Worm (Caenorhabditis elegans) whole organism, mixed stage, embryonic: ENCODE measurements around the gene smu-2.

Source experiments
- M03D4.4 ChIP-seq: sonication (generic microtip); optimal IDR thresholded peaks from 2 replicates; lab custom pipeline; 2017; ENCODE audit warnings: mild to moderate bottlenecking, missing genetic modification characterization, missing compliant biosample characterization
- bed-3 ChIP-seq: fragments of 200-800 bp; sonication (Bioruptor generic); optimal IDR thresholded peaks from 3 replicates; lab custom pipeline; 2018; ENCODE audit warnings: mild to moderate bottlenecking, missing genetic modification characterization, moderate library complexity, missing compliant biosample characterization
- ceh-39 ChIP-seq: fragments of 150-350 bp; optimal IDR thresholded peaks from 2 replicates; lab custom pipeline; 2014; ENCODE audit warnings: missing biosample characterization, missing genetic modification characterization
- ceh-43 ChIP-seq: fragments of 200-800 bp; sonication (Bioruptor generic); optimal IDR thresholded peaks from 2 replicates; lab custom pipeline; 2018; ENCODE audit warnings: mild to moderate bottlenecking, missing genetic modification characterization, moderate library complexity, missing compliant biosample characterization
- ces-1 ChIP-seq: fragments of 150-350 bp; optimal IDR thresholded peaks from 2 replicates; lab custom pipeline; 2014; ENCODE audit warnings: missing biosample characterization, missing genetic modification reagents, missing genetic modification characterization
- cnd-1 ChIP-seq: fragments of 200-800 bp; sonication (Bioruptor generic); optimal IDR thresholded peaks from 2 replicates; lab custom pipeline; 2018; ENCODE audit warnings: mild to moderate bottlenecking, missing genetic modification characterization, missing compliant biosample characterization
- drap-1 ChIP-seq: fragments of 200-800 bp; sonication (Bioruptor generic); optimal IDR thresholded peaks from 3 replicates; lab custom pipeline; 2018; ENCODE audit warnings: mild to moderate bottlenecking, missing genetic modification characterization, missing compliant biosample characterization
- elt-3 ChIP-seq: fragments of 150-350 bp; optimal IDR thresholded peaks from 2 replicates; lab custom pipeline; 2014; ENCODE audit warnings: missing biosample characterization, missing genetic modification characterization
- flh-1 ChIP-seq: fragments of 200-800 bp; sonication (Bioruptor generic); optimal IDR thresholded peaks from 2 replicates; lab custom pipeline; 2018; ENCODE audit warnings: mild to moderate bottlenecking, missing genetic modification characterization, moderate library complexity, missing compliant biosample characterization
- ham-2 ChIP-seq: fragments of 200-800 bp; sonication (Bioruptor generic); optimal IDR thresholded peaks from 2 replicates; lab custom pipeline; 2018; ENCODE audit warnings: mild to moderate bottlenecking, missing genetic modification characterization, missing compliant biosample characterization
- hlh-1 ChIP-seq: fragments of 150-350 bp; optimal IDR thresholded peaks from 2 replicates; lab custom pipeline; 2014; ENCODE audit warnings: missing biosample characterization, missing genetic modification reagents, missing genetic modification characterization
- lin-13 ChIP-seq: fragments of 150-350 bp; optimal IDR thresholded peaks from 2 replicates; lab custom pipeline; 2014; ENCODE audit warnings: missing biosample characterization, missing genetic modification characterization
- lin-32 ChIP-seq: fragments of 200-800 bp; sonication (Bioruptor generic); optimal IDR thresholded peaks from 2 replicates; lab custom pipeline; 2018; ENCODE audit warnings: mild to moderate bottlenecking, missing genetic modification characterization, missing compliant biosample characterization
- lsy-2 ChIP-seq: fragments of 150-350 bp; optimal IDR thresholded peaks from 2 replicates; lab custom pipeline; 2014; ENCODE audit warnings: missing biosample characterization, missing genetic modification characterization
- mab-5 ChIP-seq: fragments of 150-350 bp; optimal IDR thresholded peaks from 2 replicates; lab custom pipeline; 2014; ENCODE audit warnings: missing biosample characterization, missing genetic modification characterization
- mep-1 ChIP-seq: fragments of 150-350 bp; optimal IDR thresholded peaks from 2 replicates; lab custom pipeline; 2017; ENCODE audit warnings: missing biosample characterization, missing genetic modification reagents, missing genetic modification characterization, inconsistent platforms
- mls-2 ChIP-seq: sonication (generic microtip); optimal IDR thresholded peaks from 2 replicates; lab custom pipeline; 2016; ENCODE audit warnings: mild to moderate bottlenecking, missing genetic modification characterization, moderate library complexity, missing compliant biosample characterization
- nhr-12 ChIP-seq: fragments of 150-350 bp; optimal IDR thresholded peaks from 2 replicates; lab custom pipeline; 2014; ENCODE audit warnings: missing biosample characterization, missing genetic modification characterization
- nhr-2 ChIP-seq: fragments of 150-350 bp; optimal IDR thresholded peaks from 2 replicates; lab custom pipeline; 2014; ENCODE audit warnings: missing biosample characterization, missing genetic modification characterization
- nhr-237 ChIP-seq: fragments of 150-350 bp; optimal IDR thresholded peaks from 2 replicates; lab custom pipeline; 2014; ENCODE audit warnings: missing biosample characterization, missing genetic modification characterization
- nhr-28 ChIP-seq: fragments of 150-350 bp; optimal IDR thresholded peaks from 2 replicates; lab custom pipeline; 2014; ENCODE audit warnings: missing biosample characterization, missing genetic modification characterization
- nhr-76 ChIP-seq: sonication (generic microtip); optimal IDR thresholded peaks from 2 replicates; lab custom pipeline; 2017; ENCODE audit warnings: missing biosample characterization, missing genetic modification characterization
- pha-4 ChIP-seq: fragments of 150-350 bp; optimal IDR thresholded peaks from 2 replicates; lab custom pipeline; 2018; ENCODE audit warnings: missing biosample characterization, missing genetic modification reagents, missing genetic modification characterization
- sem-2 ChIP-seq: fragments of 200-800 bp; sonication (Bioruptor generic); optimal IDR thresholded peaks from 2 replicates; lab custom pipeline; 2018; ENCODE audit warnings: mild to moderate bottlenecking, missing genetic modification characterization, missing compliant biosample characterization
- snpc-4 ChIP-seq: fragments of 150-350 bp; optimal IDR thresholded peaks from 2 replicates; lab custom pipeline; 2014; ENCODE audit warnings: missing biosample characterization, missing genetic modification characterization
- tbx-8 ChIP-seq: fragments of 200-800 bp; sonication (Bioruptor generic); optimal IDR thresholded peaks from 2 replicates; lab custom pipeline; 2018; ENCODE audit warnings: mild to moderate bottlenecking, missing genetic modification characterization, moderate library complexity, missing compliant biosample characterization
- unc-120 ChIP-seq: sonication (generic microtip); optimal IDR thresholded peaks from 2 replicates; lab custom pipeline; 2017; ENCODE audit warnings: missing genetic modification characterization, missing compliant biosample characterization; ENCODE audit not compliant: poor library complexity, severe bottlenecking
- unc-39 ChIP-seq: fragments of 150-350 bp; optimal IDR thresholded peaks from 2 replicates; lab custom pipeline; 2014; ENCODE audit warnings: missing biosample characterization, missing genetic modification characterization
- unc-62 ChIP-seq: fragments of 150-350 bp; optimal IDR thresholded peaks from 2 replicates; lab custom pipeline; 2014; ENCODE audit warnings: missing biosample characterization, missing genetic modification reagents, missing genetic modification characterization

smu-2 gene

ce11 chrII:3523547-3523946, 41.3 kb downstream of the smu-2 start:
- TF ChIP-seq lsy-2 = peak; percentile 93
- TF ChIP-seq mep-1 (tag; lab: Kevin White, UChicago) = peak; percentile 70
- TF ChIP-seq nhr-237 = peak; percentile 64
- peak; percentile 21 for TF ChIP-seq ces-1 (GFP tag; lab: Kevin White, UChicago)
- TF ChIP-seq ham-2 (GFP tag; lab: Kevin White, UChicago) = peak; percentile 20

- TF ChIP-seq bed-3 (GFP tag; lab: Kevin White, UChicago) = no peak
- no peak for TF ChIP-seq unc-39 (tag; lab: Kevin White, UChicago)
- TF ChIP-seq mep-1 (tag; lab: Kevin White, UChicago) = no peak
- TF ChIP-seq lsy-2 = no peak
- TF ChIP-seq nhr-2 (tag; lab: Kevin White, UChicago) = no peak
- TF ChIP-seq flh-1 (GFP tag; lab: Kevin White, UChicago) = no peak
- no peak for TF ChIP-seq M03D4.4 (tag; lab: Kevin White, UChicago)
- TF ChIP-seq ceh-39 (tag; lab: Kevin White, UChicago) = no peak
- TF ChIP-seq pha-4 = no peak
These were observed 41.9 kb downstream of the smu-2 start, which contains the start of gene col-72 for ce11 chrII:3524097-3524496. Gene col-72 (minus strand): TSS chrII:3524197.

ce11 chrII:3527460-3527859, 45.3 kb downstream of the smu-2 start:
- TF ChIP-seq unc-120 (tag; lab: Kevin White, UChicago) (no peak), ham-2 (GFP tag; lab: Kevin White, UChicago) (no peak), snpc-4 (tag; lab: Kevin White, UChicago) (no peak), cnd-1 (tag; lab: Kevin White, UChicago) (no peak), drap-1 (GFP tag; lab: Kevin White, UChicago) (no peak), lsy-2 (no peak), nhr-237 (no peak), lin-13 (tag; lab: Kevin White, UChicago) (no peak), nhr-12 (no peak), pha-4 (no peak), mab-5 (tag; lab: Kevin White, UChicago) (no peak), flh-1 (GFP tag; lab: Kevin White, UChicago) (no peak)

DNA sequence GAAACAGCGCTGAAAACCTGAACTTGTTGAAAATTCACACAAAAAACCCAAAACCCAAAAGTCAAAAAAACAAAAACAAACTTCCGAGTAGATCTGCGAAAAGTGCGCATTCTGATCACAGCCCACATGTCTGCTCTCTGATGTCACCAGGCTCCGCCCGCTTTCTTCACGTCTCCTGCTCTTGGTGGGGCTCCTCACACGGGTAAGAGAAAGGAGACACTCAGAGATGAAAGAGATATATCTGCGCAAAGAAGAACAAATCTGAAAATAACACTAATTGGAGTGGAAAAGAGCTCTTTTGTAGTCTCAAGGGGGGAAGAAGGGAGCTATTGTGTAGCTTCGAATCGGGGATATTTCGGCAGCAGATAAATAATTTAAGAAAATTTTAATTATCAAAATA, 46.0 kb downstream of the smu-2 start, which contains the start of gene ncs-6:
TSS of gene ncs-6 (minus strand) at position 261 of the 400 bp plus-strand sequence.
- no peak for TF ChIP-seq mls-2 (tag; lab: Kevin White, UChicago)
- TF ChIP-seq tbx-8 (GFP tag; lab: Kevin White, UChicago) = no peak
- no peak for TF ChIP-seq mep-1 (tag; lab: Kevin White, UChicago)
- no peak for TF ChIP-seq lin-13 (tag; lab: Kevin White, UChicago)
- no peak for TF ChIP-seq bed-3 (GFP tag; lab: Kevin White, UChicago)
- TF ChIP-seq ceh-39 (tag; lab: Kevin White, UChicago) = no peak
- no peak for TF ChIP-seq nhr-76 (tag; lab: Kevin White, UChicago)
- no peak for TF ChIP-seq drap-1 (GFP tag; lab: Kevin White, UChicago)
- no peak for TF ChIP-seq M03D4.4 (tag; lab: Kevin White, UChicago)
- no peak for TF ChIP-seq nhr-237
- no peak for TF ChIP-seq sem-2 (GFP tag; lab: Kevin White, UChicago)
- TF ChIP-seq elt-3 (tag; lab: Kevin White, UChicago) = no peak
- no peak for TF ChIP-seq hlh-1 (tag; lab: Kevin White, UChicago)
- TF ChIP-seq unc-62 (GFP tag; lab: Kevin White, UChicago) = no peak
- no peak for TF ChIP-seq nhr-28 (tag; lab: Kevin White, UChicago)
- no peak for TF ChIP-seq lin-32
- no peak for TF ChIP-seq ham-2 (GFP tag; lab: Kevin White, UChicago)
- TF ChIP-seq unc-39 (tag; lab: Kevin White, UChicago) = no peak
- TF ChIP-seq ceh-43 (GFP tag; lab: Kevin White, UChicago) = no peak
- TF ChIP-seq mab-5 (tag; lab: Kevin White, UChicago) = no peak
